Fruit fly (Drosophila melanogaster) S2 (cell line): ENCODE data around the gene sphe.

Experiments
- CG8478 ChIP-seq: fragments of >200 bp; optimal IDR thresholded peaks from 2 replicates; lab custom pipeline; 2018
- CTCF ChIP-seq, 2 experiments: fragments of >200 bp; optimal IDR thresholded peaks; 2 replicates each; lab custom pipeline; 2018

DNA sequence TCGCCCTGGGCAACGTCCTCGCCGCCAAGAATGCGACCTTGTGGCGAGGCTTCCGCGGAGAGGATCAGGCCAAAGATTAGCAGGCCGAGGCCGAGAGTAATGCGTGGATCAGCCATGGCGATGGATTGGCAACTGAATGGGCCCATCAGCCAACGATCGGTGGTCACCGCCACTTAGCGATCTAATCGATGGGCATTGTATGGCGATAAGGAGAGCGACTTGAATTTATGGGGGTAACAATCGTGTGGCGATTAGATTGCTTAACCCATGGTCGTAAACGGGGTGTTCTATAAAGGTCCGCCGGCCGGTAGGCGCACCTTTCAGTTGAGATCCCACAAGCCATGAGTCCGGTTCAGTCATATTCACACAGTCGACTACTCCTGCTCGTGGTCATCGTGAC lies 2.0 kb upstream of the sphe start, which contains the start of the genes CG9673 and CG4653:
- TF ChIP-seq CG8478 (lab: Kevin White, UChicago) (no peak), CTCF (optimal IDR thresholded peaks at IDR 0.05; lab: Kevin White, UChicago) (no peak)
